Fruit fly (Drosophila melanogaster) whole organism, wandering third instar larva: ENCODE measurements around the gene CG6652.

ENCODE experiments used
- Abd-B ChIP-seq: fragments of >200 bp; optimal IDR thresholded peaks from 2 replicates; lab custom pipeline; 2017; ENCODE audit warnings: missing biosample characterization, missing genetic modification characterization
- CG32264 ChIP-seq: fragments of 200-800 bp; sonication (Bioruptor generic); optimal IDR thresholded peaks from 2 replicates; lab custom pipeline; 2016; ENCODE audit warnings: missing biosample characterization, missing genetic modification characterization
- CrebA ChIP-seq: fragments of 200-800 bp; sonication (Bioruptor generic); optimal IDR thresholded peaks from 2 replicates; lab custom pipeline; 2016; ENCODE audit warnings: missing biosample characterization, mild to moderate bottlenecking, missing genetic modification characterization, borderline replicate concordance
- Dif ChIP-seq: fragments of 200-275, 200-300 bp; sonication (Bioruptor generic); optimal IDR thresholded peaks from 2 replicates; lab custom pipeline; 2018; ENCODE audit warnings: missing biosample characterization, missing genetic modification characterization; ENCODE audit not compliant: partially characterized antibody
- HLH106 ChIP-seq: fragments of 200-800 bp; optimal IDR thresholded peaks from 3 replicates; lab custom pipeline; 2019; ENCODE audit warnings: missing biosample characterization, mild to moderate bottlenecking, missing genetic modification characterization, moderate library complexity
- Hnf4 ChIP-seq: fragments of 200-800 bp; sonication (Bioruptor generic); optimal IDR thresholded peaks from 2 replicates; lab custom pipeline; 2016; ENCODE audit warnings: missing biosample characterization, mild to moderate bottlenecking, missing genetic modification characterization
- Hr83 ChIP-seq: fragments of 200-300 bp; sonication (Bioruptor generic); optimal IDR thresholded peaks from 2 replicates; lab custom pipeline; 2016; ENCODE audit warnings: missing biosample characterization, mild to moderate bottlenecking, missing genetic modification characterization, moderate library complexity; ENCODE audit not compliant: poor library complexity, severe bottlenecking
- Jra ChIP-seq: sonication (Bioruptor generic); optimal IDR thresholded peaks from 2 replicates; lab custom pipeline; 2016; ENCODE audit warnings: missing biosample characterization, missing genetic modification characterization
- Myc ChIP-seq: fragments of >200 bp; optimal IDR thresholded peaks from 2 replicates; lab custom pipeline; 2017
- OdsH ChIP-seq: fragments of 200-800 bp; sonication (Bioruptor generic); optimal IDR thresholded peaks from 2 replicates; lab custom pipeline; 2016; ENCODE audit warnings: missing biosample characterization, mild to moderate bottlenecking, missing genetic modification characterization
- Rel ChIP-seq, 2 experiments: fragments of 200-800 bp; sonication (Bioruptor generic) in 1 of 2; optimal IDR thresholded peaks; 2 replicates in 1 of 2; 3 replicates in 1 of 2; lab custom pipeline; 2016 to 2019; ENCODE audit warnings: mild to moderate bottlenecking in 2 of 2, missing biosample characterization in 2 of 2, missing genetic modification characterization in 2 of 2, moderate library complexity in 1 of 2
- Sp1 ChIP-seq: fragments of 200-800 bp; sonication (Bioruptor generic); optimal IDR thresholded peaks from 3 replicates; lab custom pipeline; 2019; ENCODE audit warnings: missing biosample characterization, mild to moderate bottlenecking, missing genetic modification characterization, moderate library complexity
- Vsx2 ChIP-seq: fragments of 200-300, 225-300 bp; sonication (Bioruptor generic); optimal IDR thresholded peaks from 2 replicates; lab custom pipeline; 2018; ENCODE audit warnings: missing biosample characterization, missing genetic modification characterization; ENCODE audit not compliant: partially characterized antibody
- br ChIP-seq: fragments of 200-800 bp; sonication (Bioruptor generic); optimal IDR thresholded peaks from 2 replicates; lab custom pipeline; 2016; ENCODE audit warnings: missing biosample characterization, missing genetic modification characterization
- brk ChIP-seq: fragments of 200-800 bp; sonication (Bioruptor generic); optimal IDR thresholded peaks from 2 replicates; lab custom pipeline; 2016; ENCODE audit warnings: missing biosample characterization, mild to moderate bottlenecking, missing genetic modification characterization
- dl ChIP-seq, 2 experiments: fragments of 175-275, 200-275 bp in 1 of 2; fragments of 200-275 bp in 1 of 2; sonication (Bioruptor generic); optimal IDR thresholded peaks; lab custom pipeline; 2018; ENCODE audit warnings: mild to moderate bottlenecking in 2 of 2, missing biosample characterization in 2 of 2, missing genetic modification characterization in 2 of 2, moderate library complexity in 2 of 2; ENCODE audit not compliant: partially characterized antibody in 2 of 2, insufficient read depth in 1 of 2
- dmrt93B ChIP-seq: fragments of 200-800 bp; sonication (Bioruptor generic); optimal IDR thresholded peaks from 2 replicates; lab custom pipeline; 2018; ENCODE audit warnings: missing biosample characterization, mild to moderate bottlenecking, missing genetic modification characterization
- dsf ChIP-seq: sonication (Bioruptor generic); optimal IDR thresholded peaks from 2 replicates; lab custom pipeline; 2016; ENCODE audit warnings: missing biosample characterization, missing genetic modification characterization, borderline replicate concordance
- ey ChIP-seq: fragments of 200-800 bp; sonication (Bioruptor generic); optimal IDR thresholded peaks from 2 replicates; lab custom pipeline; 2016; ENCODE audit warnings: missing biosample characterization, missing genetic modification characterization
- foxo ChIP-seq, 2 experiments: fragments of 200-800 bp; sonication (Bioruptor generic); optimal IDR thresholded peaks; 2 replicates in 1 of 2; 3 replicates in 1 of 2; lab custom pipeline; 2016 to 2017; ENCODE audit warnings: missing biosample characterization in 2 of 2, missing genetic modification characterization in 2 of 2
- h ChIP-seq: fragments of 200-800 bp; sonication (Bioruptor generic); optimal IDR thresholded peaks from 3 replicates; lab custom pipeline; 2016; ENCODE audit warnings: missing biosample characterization, mild to moderate bottlenecking, missing genetic modification characterization
- jim ChIP-seq: fragments of 175-275, 200-325 bp; sonication (Bioruptor generic); optimal IDR thresholded peaks from 2 replicates; lab custom pipeline; 2016; ENCODE audit warnings: missing biosample characterization, mild to moderate bottlenecking, missing genetic modification characterization
- psq ChIP-seq: fragments of 200-800 bp; sonication (Bioruptor generic); optimal IDR thresholded peaks from 3 replicates; lab custom pipeline; 2017; ENCODE audit warnings: missing biosample characterization, mild to moderate bottlenecking, missing genetic modification characterization, moderate library complexity
- sage ChIP-seq: fragments of 200-800 bp; sonication (Bioruptor generic); optimal IDR thresholded peaks from 2 replicates; lab custom pipeline; 2016; ENCODE audit warnings: missing biosample characterization, mild to moderate bottlenecking, missing genetic modification characterization
- sv ChIP-seq: fragments of 200-800 bp; sonication (Bioruptor generic); optimal IDR thresholded peaks from 3 replicates; lab custom pipeline; 2016; ENCODE audit warnings: missing biosample characterization, missing genetic modification characterization
- tai ChIP-seq: sonication (Bioruptor generic); optimal IDR thresholded peaks from 2 replicates; lab custom pipeline; 2016; ENCODE audit warnings: missing biosample characterization, missing genetic modification characterization
- usp ChIP-seq: fragments of >200 bp; optimal IDR thresholded peaks from 2 replicates; lab custom pipeline; 2017; ENCODE audit warnings: missing biosample characterization, missing genetic modification characterization

Gene CG6652

dm6 chr3L:17035492-17035891 lies 12.8 kb upstream of the CG6652 start, which contains the start of gene beg:
Gene beg, plus strand, starts transcription at chr3L:17035668.
- peak; percentile 29 for TF ChIP-seq Myc (lab: Kevin White, UChicago)
- TF ChIP-seq dl (GFP tag; optimal IDR thresholded peaks at IDR 0.05; lab: Kevin White, UChicago; ENCODE audit: insufficient read depth in 1 of 2, partially characterized antibody in 2 of 2): no peak

DNA sequence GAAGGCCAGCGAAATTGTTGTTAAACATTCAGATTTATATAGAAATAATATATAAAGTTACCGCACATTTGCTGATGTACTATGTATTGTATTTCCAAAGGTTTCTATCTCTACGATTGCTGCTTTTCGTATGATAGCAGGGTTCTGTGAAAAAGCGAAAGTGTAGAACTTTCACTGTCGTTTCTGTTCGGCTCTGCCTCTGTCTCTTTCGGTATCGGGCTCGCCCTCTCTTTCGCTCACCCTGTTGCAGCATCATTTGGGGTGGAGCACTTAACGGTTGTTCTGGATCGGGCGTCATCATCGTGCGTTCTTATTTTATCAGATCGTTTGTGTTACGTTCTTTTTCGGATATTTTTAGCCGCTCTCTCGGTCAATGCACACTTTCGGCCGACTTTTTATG lies 10.7 kb upstream of the CG6652 start:
- TF ChIP-seq Sp1 (GFP tag; lab: Kevin White, UChicago) (no peak), CrebA (GFP tag; lab: Kevin White, UChicago) (no peak), OdsH (no peak), usp (GFP tag; lab: Kevin White, UChicago) (no peak), br (GFP tag; lab: Kevin White, UChicago) (no peak), psq (GFP tag; lab: Kevin White, UChicago) (no peak)
- TF ChIP-seq, all 38 proteins: peak for 0

DNA sequence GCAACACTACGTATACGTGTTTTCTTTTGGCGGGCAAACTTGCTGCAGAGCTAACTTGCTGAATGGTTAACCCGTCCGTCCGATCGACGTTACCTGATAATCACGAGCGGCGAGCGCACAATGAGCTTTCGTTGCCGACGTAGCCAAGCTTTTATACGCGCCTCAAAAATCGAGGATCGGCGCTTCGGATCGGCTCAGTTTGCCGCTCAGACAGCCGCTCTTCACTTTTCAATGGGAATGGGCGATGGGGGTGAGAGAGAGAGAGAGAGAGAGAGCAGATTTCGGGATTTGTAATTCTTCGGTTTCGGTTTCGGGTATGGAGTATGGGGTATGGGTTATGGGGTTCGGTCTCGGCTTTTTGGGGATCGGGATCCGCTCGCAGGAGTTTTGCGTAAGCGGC lies 9.3 kb upstream of the CG6652 start, which contains the start of gene Ilp8:
Gene Ilp8 (minus strand): TSS at position 110 of the 400 bp plus-strand sequence.
- TF ChIP-seq Hr83 (GFP tag; lab: Kevin White, UChicago) (no peak), Dif (GFP tag; lab: Kevin White, UChicago) (peak; percentile 49)

- TF ChIP-seq CG32264 (GFP tag; lab: Kevin White, UChicago) (no peak), HLH106 (tag; lab: Kevin White, UChicago) (no peak), Myc (lab: Kevin White, UChicago) (no peak), Jra (no peak), tai (GFP tag; lab: Kevin White, UChicago) (no peak)
Measured at dm6 chr3L:17027310-17027709, 4.7 kb upstream of the CG6652 start, which contains the start of gene CG7730. Gene CG7730, plus strand, starts transcription at chr3L:17027515.

DNA sequence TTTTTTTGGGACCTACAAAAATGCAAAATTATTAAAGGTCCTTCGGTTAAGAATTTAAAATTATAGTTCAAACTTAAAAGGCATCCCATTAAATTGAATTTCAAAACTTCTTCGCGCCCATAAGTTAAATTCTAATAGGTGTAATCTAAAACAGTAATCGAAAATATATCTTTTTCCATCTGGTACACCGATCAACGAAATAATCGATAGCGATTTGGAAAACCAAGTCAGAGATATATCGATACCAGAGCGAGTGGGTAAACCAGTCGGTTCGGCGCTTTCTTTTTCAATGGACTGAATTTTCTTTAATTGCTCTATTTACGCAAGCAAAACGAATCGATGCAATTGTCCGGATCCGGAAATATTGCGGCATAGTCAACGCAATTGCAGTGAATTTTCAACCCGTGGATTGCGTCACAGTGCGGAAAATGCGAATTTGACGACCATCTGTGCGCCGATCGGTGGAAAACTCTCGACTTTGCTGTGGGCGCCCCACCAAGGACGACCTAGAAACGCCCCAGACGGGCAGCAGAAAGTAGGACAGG lies 1.5 kb upstream of the CG6652 start, which contains the start of gene Fit2:
Gene Fit2 (plus strand): TSS at position 234 of the 545 bp plus-strand sequence.
- TF ChIP-seq jim (GFP tag; lab: Kevin White, UChicago): no peak
- no peak for TF ChIP-seq sv
- TF ChIP-seq Myc (lab: Kevin White, UChicago): no peak
- TF ChIP-seq sage (GFP tag; lab: Kevin White, UChicago): no peak
- no peak for TF ChIP-seq brk (GFP tag; lab: Kevin White, UChicago)
- TF ChIP-seq, all 38 proteins: peak for 0

DNA sequence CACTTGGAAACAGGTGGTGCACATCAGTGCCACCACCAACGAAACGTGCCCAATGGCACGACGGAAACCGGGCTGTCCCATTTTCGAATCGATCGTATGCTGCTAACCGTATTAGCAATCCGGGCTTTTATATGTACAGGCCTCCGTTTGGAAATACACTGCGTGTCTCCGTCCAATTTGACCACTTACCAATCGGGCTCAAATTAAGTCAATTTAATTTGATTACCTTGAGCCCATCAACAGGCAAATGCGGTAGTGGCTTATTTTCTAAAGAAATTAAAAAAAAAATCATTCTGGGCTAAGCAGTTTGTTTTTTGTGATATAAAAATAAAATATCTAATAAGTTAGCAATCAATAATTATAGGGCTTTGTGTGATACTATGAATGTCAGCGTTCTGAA lies 985 bp upstream of the CG6652 start, which contains the start of gene a10:
Gene a10 (minus strand): TSS at position 101 of the 400 bp plus-strand sequence.
- no peak for TF ChIP-seq OdsH
- no peak for TF ChIP-seq dsf (GFP tag; lab: Kevin White, UChicago)
- TF ChIP-seq ey (GFP tag; lab: Kevin White, UChicago): no peak
- TF ChIP-seq sv: no peak
- no peak for TF ChIP-seq psq (GFP tag; lab: Kevin White, UChicago)
- TF ChIP-seq h (GFP tag; lab: Kevin White, UChicago): no peak
- TF ChIP-seq Rel (GFP tag; optimal IDR thresholded peaks at IDR 0.05; lab: Kevin White, UChicago): no peak
- no peak for TF ChIP-seq Rel (tag; optimal IDR thresholded peaks at IDR 0.05; lab: Kevin White, UChicago)
- TF ChIP-seq dmrt93B: no peak
- TF ChIP-seq foxo (GFP tag; optimal IDR thresholded peaks at IDR 0.05; lab: Kevin White, UChicago): no peak
- no peak for TF ChIP-seq brk (GFP tag; lab: Kevin White, UChicago)
- TF ChIP-seq Vsx2 (GFP tag; lab: Kevin White, UChicago): no peak
- TF ChIP-seq jim (GFP tag; lab: Kevin White, UChicago): no peak
- no peak for TF ChIP-seq sage (GFP tag; lab: Kevin White, UChicago)

DNA sequence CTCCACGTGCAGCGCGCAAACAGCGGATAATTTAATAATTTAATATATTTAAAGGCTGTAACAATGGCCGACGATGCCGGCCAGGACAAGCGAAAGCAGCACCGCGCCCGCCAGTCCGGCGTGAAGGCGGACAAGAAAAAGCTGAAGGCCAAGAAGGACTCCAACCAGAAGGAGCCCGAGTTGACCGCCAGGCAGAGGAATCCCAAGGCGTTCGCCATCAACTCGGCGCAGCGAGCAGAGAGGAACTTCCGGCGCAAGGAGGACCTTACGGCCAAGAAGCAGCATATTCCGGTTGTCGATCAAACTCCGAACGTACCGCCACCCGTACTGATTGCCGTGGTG lies 6.1 kb downstream of the CG6652 start:
- TF ChIP-seq HLH106 (tag; lab: Kevin White, UChicago) (no peak), Hnf4 (no peak), jim (GFP tag; lab: Kevin White, UChicago) (no peak), Sp1 (GFP tag; lab: Kevin White, UChicago) (no peak), Vsx2 (GFP tag; lab: Kevin White, UChicago) (no peak), tai (GFP tag; lab: Kevin White, UChicago) (no peak), Abd-B (GFP tag; lab: Kevin White, UChicago) (no peak), dl (GFP tag; optimal IDR thresholded peaks at IDR 0.05; lab: Kevin White, UChicago; ENCODE audit: insufficient read depth in 1 of 2, partially characterized antibody in 2 of 2) (no peak)
